Worm (Caenorhabditis elegans) whole organism, mixed stage, embryonic: ENCODE results near the gene nhr-97.

ENCODE experiments used
- M03D4.4 ChIP-seq: sonication (generic microtip); optimal IDR thresholded peaks from 2 replicates; lab custom pipeline; 2017; ENCODE audit warnings: mild to moderate bottlenecking, missing genetic modification characterization, missing compliant biosample characterization
- ces-1 ChIP-seq: fragments of 150-350 bp; optimal IDR thresholded peaks from 2 replicates; lab custom pipeline; 2014; ENCODE audit warnings: missing biosample characterization, missing genetic modification reagents, missing genetic modification characterization
- elt-3 ChIP-seq: fragments of 150-350 bp; optimal IDR thresholded peaks from 2 replicates; lab custom pipeline; 2014; ENCODE audit warnings: missing biosample characterization, missing genetic modification characterization
- nhr-12 ChIP-seq: fragments of 150-350 bp; optimal IDR thresholded peaks from 2 replicates; lab custom pipeline; 2014; ENCODE audit warnings: missing biosample characterization, missing genetic modification characterization
- nhr-2 ChIP-seq: fragments of 150-350 bp; optimal IDR thresholded peaks from 2 replicates; lab custom pipeline; 2014; ENCODE audit warnings: missing biosample characterization, missing genetic modification characterization
- snpc-4 ChIP-seq: fragments of 150-350 bp; optimal IDR thresholded peaks from 2 replicates; lab custom pipeline; 2014; ENCODE audit warnings: missing biosample characterization, missing genetic modification characterization
- sptf-1 ChIP-seq: sonication (generic microtip); optimal IDR thresholded peaks from 2 replicates; lab custom pipeline; 2017; ENCODE audit warnings: mild to moderate bottlenecking, missing genetic modification characterization, moderate library complexity, missing compliant biosample characterization
- unc-62 ChIP-seq: fragments of 150-350 bp; optimal IDR thresholded peaks from 2 replicates; lab custom pipeline; 2014; ENCODE audit warnings: missing biosample characterization, missing genetic modification reagents, missing genetic modification characterization

DNA sequence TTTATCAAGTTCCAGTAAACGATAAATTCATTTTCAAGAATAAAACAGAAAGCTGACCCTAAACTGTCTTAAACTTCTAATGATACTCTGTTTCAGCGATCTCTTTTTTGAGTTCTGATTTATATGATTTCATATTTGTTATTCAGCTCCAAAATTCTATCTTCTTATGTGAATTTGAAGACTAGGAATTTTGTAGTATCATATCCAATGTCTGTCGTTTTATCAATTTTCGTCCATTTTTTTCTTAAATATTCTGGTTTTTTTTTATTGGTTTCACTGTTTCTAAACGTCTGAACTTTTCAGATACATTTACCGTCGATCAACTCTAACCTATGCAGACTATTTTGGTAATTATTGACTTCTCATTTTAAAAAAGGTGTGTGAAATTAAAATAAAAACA, 32.5 kb upstream of the nhr-97 start, which contains the start of the genes nhr-138 and C28D4.18:
- no peak for TF ChIP-seq nhr-12 (tag; lab: Kevin White, UChicago)
- no peak for TF ChIP-seq unc-62
- no peak for TF ChIP-seq ces-1 (GFP tag; lab: Kevin White, UChicago)
- no peak for TF ChIP-seq snpc-4 (tag; lab: Kevin White, UChicago)
- no peak for TF ChIP-seq M03D4.4 (tag; lab: Kevin White, UChicago)
- TF ChIP-seq sptf-1 (tag; lab: Kevin White, UChicago), result no peak
- TF ChIP-seq elt-3 (tag; lab: Kevin White, UChicago), result no peak
- TF ChIP-seq nhr-2, result no peak
